Fruit fly (Drosophila melanogaster) whole organism, embryonic: ENCODE measurements around the gene CG14903.

Experiments used
- Bdp1 ChIP-seq: fragments of 200-800 bp; sonication (Bioruptor generic); optimal IDR thresholded peaks from 3 replicates; lab custom pipeline; 2016; ENCODE audit warnings: missing biosample characterization, missing genetic modification characterization
- Blimp-1 ChIP-seq: fragments of 200-800 bp; sonication (Bioruptor generic); optimal IDR thresholded peaks from 3 replicates; lab custom pipeline; 2018; ENCODE audit warnings: missing biosample characterization, missing genetic modification characterization, mild to moderate bottlenecking, moderate library complexity, missing genetic modification reagents
- BtbVII ChIP-seq: fragments of 200-800 bp; sonication (Bioruptor generic); optimal IDR thresholded peaks from 3 replicates; lab custom pipeline; 2017; ENCODE audit warnings: missing biosample characterization, mild to moderate bottlenecking, missing genetic modification characterization
- CG1024 ChIP-seq: fragments of 200-800 bp; sonication (Bioruptor generic); IDR thresholded peaks from 2 replicates; pipeline ENCODE4 v1.3.6; 2022; ENCODE audit warnings: missing biosample characterization, missing genetic modification characterization
- CG10462 ChIP-seq: fragments of 200-800 bp; sonication (Bioruptor generic); optimal IDR thresholded peaks from 2 replicates; lab custom pipeline; 2016; ENCODE audit warnings: missing biosample characterization, missing genetic modification characterization
- CG11456 ChIP-seq: fragments of 200-800 bp; sonication (Bioruptor generic); IDR thresholded peaks from 3 replicates; pipeline ENCODE4 v1.3.6; 2022; ENCODE audit warnings: missing biosample characterization, missing genetic modification characterization
- CG11504 ChIP-seq: fragments of 200-800 bp; sonication (Bioruptor generic); optimal IDR thresholded peaks from 3 replicates; lab custom pipeline; 2019; ENCODE audit warnings: missing biosample characterization, mild to moderate bottlenecking, missing genetic modification characterization, moderate library complexity
- CG12744 ChIP-seq: fragments of 200-800 bp; sonication (Bioruptor generic); optimal IDR thresholded peaks from 2 replicates; lab custom pipeline; 2016; ENCODE audit warnings: missing biosample characterization, missing genetic modification characterization
- CG13123 ChIP-seq: fragments of 200-800 bp; sonication (Bioruptor generic); optimal IDR thresholded peaks from 2 replicates; lab custom pipeline; 2016; ENCODE audit warnings: missing biosample characterization, missing genetic modification characterization
- CG13894 ChIP-seq: fragments of 200-800 bp; sonication (Bioruptor generic); optimal IDR thresholded peaks from 3 replicates; lab custom pipeline; 2018; ENCODE audit warnings: missing biosample characterization, mild to moderate bottlenecking, missing genetic modification characterization, moderate library complexity
- CG15514 ChIP-seq: fragments of 200-800 bp; sonication (Bioruptor generic); optimal IDR thresholded peaks from 3 replicates; lab custom pipeline; 2017; ENCODE audit warnings: missing biosample characterization, missing genetic modification characterization, mild to moderate bottlenecking, moderate library complexity, missing genetic modification reagents
- CG15696 ChIP-seq: fragments of 200-800 bp; sonication (Bioruptor generic); optimal IDR thresholded peaks from 2 replicates; lab custom pipeline; 2019; ENCODE audit warnings: missing biosample characterization, mild to moderate bottlenecking, missing genetic modification characterization, moderate library complexity
- CG30403 ChIP-seq: fragments of 200-800 bp; sonication (Bioruptor generic); optimal IDR thresholded peaks from 3 replicates; lab custom pipeline; 2016; ENCODE audit warnings: missing biosample characterization, missing genetic modification characterization
- CG32532 ChIP-seq: fragments of 200-800 bp; sonication (Bioruptor generic); IDR thresholded peaks from 2 replicates; pipeline ENCODE4 v1.3.6; 2022; ENCODE audit warnings: missing biosample characterization, missing genetic modification characterization
- CG32767 ChIP-seq: fragments of 200-800 bp; sonication (Bioruptor generic); IDR thresholded peaks from 2 replicates; pipeline ENCODE4 v1.3.6; 2022; ENCODE audit warnings: missing biosample characterization, missing genetic modification characterization
- CG34376 ChIP-seq: fragments of 200-800 bp; sonication (Bioruptor generic); optimal IDR thresholded peaks from 2 replicates; lab custom pipeline; 2018; ENCODE audit warnings: missing biosample characterization, mild to moderate bottlenecking, missing genetic modification characterization
- CG7372 ChIP-seq: fragments of 200-800 bp; sonication (Bioruptor generic); IDR thresholded peaks from 2 replicates; pipeline ENCODE4 v1.3.6; 2022; ENCODE audit warnings: missing biosample characterization, missing genetic modification characterization
- CG7839 ChIP-seq: fragments of 200-800 bp; sonication (Bioruptor generic); optimal IDR thresholded peaks from 3 replicates; lab custom pipeline; 2018; ENCODE audit warnings: missing biosample characterization, mild to moderate bottlenecking, missing genetic modification characterization, moderate library complexity
- CG9215 ChIP-seq: fragments of 200-800 bp; sonication (Bioruptor generic); IDR thresholded peaks from 2 replicates; pipeline ENCODE4 v1.3.6; 2022; ENCODE audit warnings: missing biosample characterization, missing genetic modification characterization
- D ChIP-seq, 2 experiments: fragments of 200-800 bp in 1 of 2; fragments of >200 bp in 1 of 2; sonication (Bioruptor generic) in 1 of 2; optimal IDR thresholded peaks; 2 replicates in 1 of 2; 3 replicates in 1 of 2; lab custom pipeline; 2017; ENCODE audit warnings: mild to moderate bottlenecking in 1 of 2, missing biosample characterization in 1 of 2, missing genetic modification characterization in 1 of 2, missing genetic modification reagents in 1 of 2
- HLH3B ChIP-seq: fragments of 200-800 bp; sonication (Bioruptor generic); IDR thresholded peaks from 2 replicates; pipeline ENCODE4 v1.3.6; 2022; ENCODE audit warnings: missing biosample characterization, missing genetic modification characterization
- HLH54F ChIP-seq: fragments of 200-800 bp; sonication (Bioruptor generic); optimal IDR thresholded peaks from 3 replicates; lab custom pipeline; 2016; ENCODE audit warnings: missing biosample characterization, missing genetic modification characterization
- Mad ChIP-seq: fragments of 200-800 bp; sonication (Bioruptor generic); optimal IDR thresholded peaks from 2 replicates; lab custom pipeline; 2016; ENCODE audit warnings: missing biosample characterization, missing genetic modification characterization
- Nf-YA ChIP-seq: fragments of 200-800 bp; sonication (Bioruptor generic); IDR thresholded peaks from 2 replicates; pipeline ENCODE4 v1.3.6; 2022; ENCODE audit warnings: missing biosample characterization, missing genetic modification characterization
- Sry-β ChIP-seq: fragments of 200-800 bp; sonication (Bioruptor generic); optimal IDR thresholded peaks from 2 replicates; lab custom pipeline; 2018; ENCODE audit warnings: missing biosample characterization, mild to moderate bottlenecking, missing genetic modification characterization, moderate library complexity
- TFAM ChIP-seq: fragments of 200-800 bp; sonication (Bioruptor generic); optimal IDR thresholded peaks from 2 replicates; lab custom pipeline; 2017; ENCODE audit warnings: missing biosample characterization, missing genetic modification characterization, inconsistent platforms
- az2 ChIP-seq: fragments of 200-800 bp; sonication (Bioruptor generic); optimal IDR thresholded peaks from 3 replicates; lab custom pipeline; 2016; ENCODE audit warnings: missing biosample characterization, missing genetic modification characterization
- bcd ChIP-seq: fragments of 200-800 bp; sonication (Bioruptor generic); optimal IDR thresholded peaks from 2 replicates; lab custom pipeline; 2017; ENCODE audit warnings: missing biosample characterization, mild to moderate bottlenecking, missing genetic modification characterization
- bsh ChIP-seq, 2 experiments: fragments of 200-800 bp; sonication (Bioruptor generic); optimal IDR thresholded peaks; 2 replicates each; lab custom pipeline; 2017 to 2018; ENCODE audit warnings: mild to moderate bottlenecking in 2 of 2, missing biosample characterization in 2 of 2, missing genetic modification characterization in 2 of 2, moderate library complexity in 1 of 2
- cg ChIP-seq: fragments of 200-800 bp; sonication (Bioruptor generic); optimal IDR thresholded peaks from 3 replicates; lab custom pipeline; 2019; ENCODE audit warnings: missing biosample characterization, mild to moderate bottlenecking, missing genetic modification characterization, moderate library complexity
- chinmo ChIP-seq: fragments of 200-800 bp; sonication (Bioruptor generic); IDR thresholded peaks from 4 replicates; pipeline ENCODE4 v1.3.6; 2022; ENCODE audit warnings: missing biosample characterization, missing genetic modification characterization; ENCODE audit not compliant: partially characterized antibody
- chm ChIP-seq: fragments of 200-800 bp; sonication (Bioruptor generic); IDR thresholded peaks from 2 replicates; pipeline ENCODE4 v1.3.6; 2022; ENCODE audit warnings: missing biosample characterization, missing genetic modification characterization
- crc ChIP-seq: fragments of 200-800 bp; sonication (Bioruptor generic); optimal IDR thresholded peaks from 2 replicates; lab custom pipeline; 2016; ENCODE audit warnings: missing biosample characterization, missing genetic modification characterization
- dm ChIP-seq: fragments of 200-800 bp; sonication (Bioruptor generic); optimal IDR thresholded peaks from 3 replicates; lab custom pipeline; 2016; ENCODE audit warnings: missing biosample characterization, missing genetic modification characterization
- esg ChIP-seq: fragments of 200-800 bp; sonication (Bioruptor generic); conservative IDR thresholded peaks from 2 replicates; pipeline ENCODE4 v1.3.6; 2022; ENCODE audit warnings: missing biosample characterization, missing genetic modification characterization
- gsb-n ChIP-seq: fragments of 200-800 bp; sonication (Bioruptor generic); optimal IDR thresholded peaks from 3 replicates; lab custom pipeline; 2018; ENCODE audit warnings: missing biosample characterization, mild to moderate bottlenecking, missing genetic modification characterization
- gt ChIP-seq: fragments of 200-800 bp; sonication (Bioruptor generic); IDR thresholded peaks from 2 replicates; pipeline ENCODE4 v1.3.6; 2022; ENCODE audit warnings: missing biosample characterization, missing genetic modification characterization
- jumu ChIP-seq: fragments of 200-800 bp; sonication (Bioruptor generic); optimal IDR thresholded peaks from 3 replicates; lab custom pipeline; 2016; ENCODE audit warnings: missing biosample characterization, missing genetic modification characterization
- ranshi ChIP-seq: fragments of 200-800 bp; sonication (Bioruptor generic); IDR thresholded peaks from 2 replicates; pipeline ENCODE4 v1.3.6; 2022; ENCODE audit warnings: missing biosample characterization, missing genetic modification characterization
- sens ChIP-seq: fragments of 200-800 bp; sonication (Bioruptor generic); peaks from one replicate; lab custom pipeline; 2016; ENCODE audit warnings: missing biosample characterization, missing genetic modification characterization
- slou ChIP-seq: fragments of 200-800 bp; sonication (Bioruptor generic); optimal IDR thresholded peaks from 3 replicates; lab custom pipeline; 2016; ENCODE audit warnings: missing biosample characterization, missing genetic modification characterization
- sna ChIP-seq: fragments of 200-800 bp; sonication (Bioruptor generic); IDR thresholded peaks from 2 replicates; pipeline ENCODE4 v1.3.6; 2022; ENCODE audit warnings: missing biosample characterization, missing genetic modification characterization; ENCODE audit not compliant: partially characterized antibody
- tap ChIP-seq: fragments of 200-800 bp; optimal IDR thresholded peaks from 3 replicates; lab custom pipeline; 2019; ENCODE audit warnings: missing biosample characterization, mild to moderate bottlenecking, missing genetic modification characterization, moderate library complexity
- tll ChIP-seq, 2 experiments: fragments of 200-800 bp in 1 of 2; fragments of >200 bp in 1 of 2; sonication (Bioruptor generic) in 1 of 2; optimal IDR thresholded peaks; 2 replicates each; lab custom pipeline; 2017 to 2019; ENCODE audit warnings: missing biosample characterization in 2 of 2, missing genetic modification characterization in 2 of 2, mild to moderate bottlenecking in 1 of 2, moderate library complexity in 1 of 2
- usp ChIP-seq: fragments of >200 bp; optimal IDR thresholded peaks from 2 replicates; lab custom pipeline; 2017; ENCODE audit warnings: missing biosample characterization, missing genetic modification characterization
- wek ChIP-seq: fragments of 200-800 bp; sonication (Bioruptor generic); optimal IDR thresholded peaks from 3 replicates; lab custom pipeline; 2018; ENCODE audit warnings: missing biosample characterization, mild to moderate bottlenecking, missing genetic modification characterization, moderate library complexity

Gene CG14903

DNA sequence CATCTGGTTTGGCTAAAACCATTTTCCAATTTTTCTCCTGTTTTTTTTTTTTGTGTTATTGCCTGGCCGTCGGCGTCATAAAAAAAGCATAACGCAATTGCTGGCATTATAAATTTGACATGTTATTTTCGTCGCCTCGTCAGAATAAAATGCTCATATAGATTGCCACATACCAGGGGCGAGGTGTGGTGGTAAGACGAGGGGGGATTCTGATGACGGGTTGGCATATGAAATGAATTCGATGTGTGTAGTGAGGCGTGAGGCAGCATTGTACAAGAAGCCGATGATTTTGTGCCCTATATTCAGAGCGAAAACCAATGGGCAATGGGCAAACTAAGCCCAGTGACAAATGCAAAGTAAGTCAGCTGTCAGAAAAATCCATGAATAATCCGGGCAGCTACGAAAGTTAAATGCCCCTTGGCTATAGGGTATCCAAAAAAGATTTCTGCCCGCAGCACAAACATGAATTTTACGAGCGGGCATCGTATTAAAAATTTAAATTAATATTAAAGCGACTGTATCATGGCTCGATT lies 14.9 kb downstream of the CG14903 start (continued):
- TF ChIP-seq Nf-YA (GFP tag; lab: Robert Waterston, UW) (no peak), CG15696 (tag; lab: Kevin White, UChicago) (no peak), TFAM (GFP tag; lab: Kevin White, UChicago) (no peak), sens (GFP tag; lab: Kevin White, UChicago) (peak; percentile 40), dm (GFP tag; lab: Kevin White, UChicago) (no peak), wek (GFP tag; lab: Kevin White, UChicago) (no peak), CG7372 (GFP tag; lab: Robert Waterston, UW) (0 out of 2 replicates have a peak, but pooled peaks have one; percentile 7)

DNA sequence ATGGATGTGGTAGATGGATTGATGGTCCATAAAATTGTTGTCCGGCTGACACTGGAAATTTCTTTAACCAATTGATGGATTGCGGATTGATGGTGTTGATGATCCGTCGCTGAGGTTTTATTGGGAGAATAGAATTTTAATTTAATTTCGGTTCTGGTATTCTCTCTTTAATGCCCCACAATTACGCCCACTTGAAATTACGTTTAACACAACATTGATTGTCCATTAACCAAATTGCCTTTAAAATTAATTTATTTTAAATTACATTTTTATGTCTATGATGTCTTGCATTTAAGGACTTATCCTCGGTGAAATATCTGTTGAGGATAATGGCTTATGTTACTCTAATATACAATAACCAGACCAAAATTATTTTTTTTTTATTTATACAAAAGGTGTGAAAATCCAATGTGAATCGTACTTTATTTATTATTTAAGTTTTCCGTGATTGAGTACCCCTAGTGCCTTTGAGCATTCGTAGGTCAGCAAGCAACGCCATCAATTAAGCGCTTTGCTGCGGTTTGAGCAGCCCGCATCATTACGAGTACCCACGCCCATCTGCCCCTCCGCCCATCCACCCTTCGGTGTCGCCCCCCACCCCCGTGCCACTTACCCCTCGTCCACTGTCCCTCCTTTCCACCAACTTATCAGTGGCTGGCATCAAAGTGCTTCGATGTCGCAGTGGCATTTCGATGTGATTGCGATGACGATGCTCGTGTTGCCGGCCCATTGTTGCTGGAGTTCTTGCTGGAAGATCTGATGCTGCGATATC lies 19.9 kb downstream of the CG14903 start:
- no peak for TF ChIP-seq usp (GFP tag; lab: Kevin White, UChicago)
- TF ChIP-seq CG15514 (GFP tag; lab: Kevin White, UChicago), result no peak
- no peak for TF ChIP-seq ranshi (GFP tag; lab: Robert Waterston, UW)
- TF ChIP-seq CG32767 (GFP tag; lab: Robert Waterston, UW), result no peak
- TF ChIP-seq CG13123 (GFP tag; lab: Kevin White, UChicago), result no peak
- TF ChIP-seq sna (GFP tag; lab: Robert Waterston, UW), result no peak
- no peak for TF ChIP-seq CG13894 (tag; lab: Kevin White, UChicago)
- TF ChIP-seq dm (GFP tag; lab: Kevin White, UChicago), result no peak
- TF ChIP-seq CG12744 (GFP tag; lab: Kevin White, UChicago), result no peak
- TF ChIP-seq CG9215 (GFP tag; lab: Robert Waterston, UW), result no peak
- no peak for TF ChIP-seq Sry-β (GFP tag; lab: Kevin White, UChicago)
- TF ChIP-seq HLH54F (GFP tag; lab: Kevin White, UChicago), result no peak
- no peak for TF ChIP-seq Mad
- TF ChIP-seq CG15696 (tag; lab: Kevin White, UChicago), result no peak
- TF ChIP-seq chinmo (GFP tag; lab: Robert Waterston, UW), result peak; percentile 62; the same call in 1 of the 4 replicates
- TF ChIP-seq tap, result peak; percentile 17
- TF ChIP-seq CG10462 (GFP tag; lab: Kevin White, UChicago), result no peak
- TF ChIP-seq CG11504 (tag; lab: Kevin White, UChicago), result peak; percentile 44
- TF ChIP-seq cg (GFP tag; lab: Kevin White, UChicago), result no peak
- no peak for TF ChIP-seq BtbVII (GFP tag; lab: Kevin White, UChicago)
- TF ChIP-seq Bdp1 (GFP tag; lab: Kevin White, UChicago), result no peak
- no peak for TF ChIP-seq bcd (GFP tag; lab: Kevin White, UChicago)
- no peak for TF ChIP-seq jumu (GFP tag; lab: Kevin White, UChicago)
- TF ChIP-seq tll (GFP tag; optimal IDR thresholded peaks at IDR 0.05; lab: Kevin White, UChicago), result no peak
- no peak for TF ChIP-seq az2
- no peak for TF ChIP-seq CG11456 (GFP tag; lab: Robert Waterston, UW)
- TF ChIP-seq chm, result peak; percentile 51; the same call in 1 of the 2 replicates
- peak; percentile 6 for TF ChIP-seq CG7839 (tag; lab: Kevin White, UChicago)
- no peak for TF ChIP-seq gsb-n (tag; lab: Kevin White, UChicago)
- no peak for TF ChIP-seq bsh (GFP tag; optimal IDR thresholded peaks at IDR 0.05; lab: Kevin White, UChicago)
- TF ChIP-seq slou (GFP tag; lab: Kevin White, UChicago), result no peak
- no peak for TF ChIP-seq D (optimal IDR thresholded peaks at IDR 0.05; lab: Kevin White, UChicago)
- TF ChIP-seq D (GFP tag; optimal IDR thresholded peaks at IDR 0.05; lab: Kevin White, UChicago), result no peak
- TF ChIP-seq HLH3B (GFP tag; lab: Robert Waterston, UW), result no peak
- peak; percentile 20 for TF ChIP-seq CG30403 (GFP tag; lab: Kevin White, UChicago)
- peak; percentile 42 for TF ChIP-seq Blimp-1 (GFP tag; lab: Kevin White, UChicago)
- TF ChIP-seq CG1024 (GFP tag; lab: Robert Waterston, UW), result no peak
- TF ChIP-seq esg (GFP tag; lab: Robert Waterston, UW), result no peak
- TF ChIP-seq crc (GFP tag; lab: Kevin White, UChicago), result no peak
- no peak for TF ChIP-seq gt (GFP tag; lab: Robert Waterston, UW)
- TF ChIP-seq CG32532 (GFP tag; lab: Robert Waterston, UW), result no peak
- no peak for TF ChIP-seq CG34376 (GFP tag; lab: Kevin White, UChicago)
